Worm (Caenorhabditis elegans): ENCODE results near the gene C39F7.5.

ce11 chrV:1236333-1237068 lies 28.1 kb upstream of the C39F7.5 start:
- no peak for TF ChIP-seq snpc-4 (tag; optimal IDR thresholded peaks at IDR 0.05)
- TF ChIP-seq skn-1 (tag; optimal IDR thresholded peaks at IDR 0.05) = no peak
- TF ChIP-seq unc-130 (tag; optimal IDR thresholded peaks at IDR 0.05) = no peak
- no peak for TF ChIP-seq ces-1 (GFP tag; optimal IDR thresholded peaks at IDR 0.05)
- TF ChIP-seq elt-2 (tag; optimal IDR thresholded peaks at IDR 0.05) = no peak
- TF ChIP-seq mdl-1 (tag; optimal IDR thresholded peaks at IDR 0.05) = no peak
- no peak for TF ChIP-seq lin-13 (GFP tag; optimal IDR thresholded peaks at IDR 0.05)
- TF ChIP-seq aha-1 (tag; optimal IDR thresholded peaks at IDR 0.05) = no peak
- no peak for TF ChIP-seq sup-37 (GFP tag; optimal IDR thresholded peaks at IDR 0.05)
- TF ChIP-seq lsy-2 (tag; optimal IDR thresholded peaks at IDR 0.05) = no peak
- TF ChIP-seq fkh-10 (GFP tag; optimal IDR thresholded peaks at IDR 0.05) = no peak
- TF ChIP-seq ztf-11 (tag; optimal IDR thresholded peaks at IDR 0.05) = no peak
- no peak for TF ChIP-seq C34B4.2 (tag; optimal IDR thresholded peaks at IDR 0.05)
- TF ChIP-seq nhr-11 (tag; optimal IDR thresholded peaks at IDR 0.05) = no peak
